Worm (Caenorhabditis elegans) whole organism, L4/young adult: ENCODE results near the gene clec-138.

ENCODE experiments used
- W03F9.2 ChIP-seq: fragments of 150-350 bp; optimal IDR thresholded peaks from 2 replicates; lab custom pipeline; 2014; ENCODE audit warnings: missing biosample characterization, missing genetic modification characterization
- him-1 ChIP-seq: sonication (generic microtip); optimal IDR thresholded peaks from 2 replicates; lab custom pipeline; 2016; ENCODE audit warnings: missing genotype, missing genetic modification reagents, missing genetic modification characterization, missing compliant biosample characterization

DNA sequence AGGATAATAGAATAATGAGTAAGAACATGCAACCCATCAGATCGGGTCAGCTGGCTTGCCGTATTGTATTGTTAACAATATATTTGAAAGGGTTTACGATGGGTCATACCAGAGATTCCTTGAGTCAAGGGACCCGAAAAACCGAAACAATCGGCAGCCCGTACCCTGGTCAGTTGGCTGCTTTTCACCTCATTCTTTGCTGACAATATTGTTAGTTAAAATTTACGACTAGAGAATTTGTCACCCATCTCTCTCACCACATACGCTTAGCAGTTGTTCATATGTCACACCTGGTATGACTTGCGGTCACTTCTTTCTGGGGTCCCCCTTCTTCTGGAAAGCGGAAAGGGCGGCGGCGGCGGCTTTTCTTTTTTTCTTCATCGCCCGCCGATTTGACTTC is 38.5 kb downstream of the clec-138 start:
- TF ChIP-seq W03F9.2 (tag; lab: Kevin White, UChicago) (no peak), him-1 (tag; lab: Kevin White, UChicago) (no peak)
